Fruit fly (Drosophila melanogaster) whole organism, prepupa: ENCODE measurements around the gene CG46244.

ENCODE experiments used
- CG10669 ChIP-seq: fragments of 200-800 bp; sonication (Bioruptor generic); optimal IDR thresholded peaks from 3 replicates; lab custom pipeline; 2018; ENCODE audit warnings: missing biosample characterization, mild to moderate bottlenecking, missing genetic modification characterization, moderate library complexity
- CG11762 ChIP-seq: fragments of 200-800 bp; sonication (Bioruptor generic); optimal IDR thresholded peaks from 3 replicates; lab custom pipeline; 2016; ENCODE audit warnings: missing biosample characterization, missing genetic modification characterization; ENCODE audit not compliant: insufficient read depth
- CG11902 ChIP-seq: fragments of 200-800 bp; sonication (Bioruptor generic); optimal IDR thresholded peaks from 3 replicates; lab custom pipeline; 2016; ENCODE audit warnings: missing biosample characterization, missing genetic modification characterization
- CG15336 ChIP-seq: fragments of 200-800 bp; sonication (Bioruptor generic); IDR thresholded peaks from 2 replicates; pipeline ENCODE4 v1.3.6; 2022; ENCODE audit warnings: missing biosample characterization, missing genetic modification characterization
- CG1621 ChIP-seq: fragments of 200-800 bp; sonication (Bioruptor generic); optimal IDR thresholded peaks from 3 replicates; lab custom pipeline; 2018; ENCODE audit warnings: missing biosample characterization, mild to moderate bottlenecking, missing genetic modification characterization
- CG16779 ChIP-seq: fragments of 200-800 bp; sonication (Bioruptor generic); optimal IDR thresholded peaks from 3 replicates; lab custom pipeline; 2017; ENCODE audit warnings: missing biosample characterization, mild to moderate bottlenecking, missing genetic modification characterization
- CG3032 ChIP-seq: fragments of 200-800 bp; optimal IDR thresholded peaks from 2 replicates; lab custom pipeline; 2019; ENCODE audit warnings: missing biosample characterization, mild to moderate bottlenecking, missing genetic modification characterization, moderate library complexity
- CG31627 ChIP-seq: fragments of 200-800 bp; sonication (Bioruptor generic); optimal IDR thresholded peaks from 3 replicates; lab custom pipeline; 2016; ENCODE audit warnings: missing biosample characterization, missing genetic modification characterization
- CG34406 ChIP-seq: fragments of 200-800 bp; sonication (Bioruptor generic); optimal IDR thresholded peaks from 3 replicates; lab custom pipeline; 2016; ENCODE audit warnings: missing biosample characterization, missing genetic modification characterization
- CG6163 ChIP-seq: fragments of 200-800 bp; sonication (Bioruptor generic); IDR thresholded peaks from 3 replicates; pipeline ENCODE4 v1.3.6; 2022; ENCODE audit warnings: missing biosample characterization, missing genetic modification characterization
- CG6276 ChIP-seq: fragments of 200-800 bp; sonication (Bioruptor generic); optimal IDR thresholded peaks from 2 replicates; lab custom pipeline; 2017; ENCODE audit warnings: missing biosample characterization, mild to moderate bottlenecking, missing genetic modification characterization
- CG7368 ChIP-seq: fragments of 200-800 bp; sonication (Bioruptor generic); optimal IDR thresholded peaks from 3 replicates; lab custom pipeline; 2016; ENCODE audit warnings: missing biosample characterization, missing genetic modification characterization
- CG8119 ChIP-seq: fragments of 200-800 bp; sonication (Bioruptor generic); IDR thresholded peaks from 3 replicates; pipeline ENCODE4 v1.3.6; 2022; ENCODE audit warnings: missing biosample characterization, missing genetic modification characterization
- CG8319 ChIP-seq: fragments of 200-800 bp; sonication (Bioruptor generic); optimal IDR thresholded peaks from 3 replicates; lab custom pipeline; 2016; ENCODE audit warnings: missing biosample characterization, missing genetic modification characterization
- CG8632 ChIP-seq: fragments of 200-800 bp; sonication (Bioruptor generic); optimal IDR thresholded peaks from 3 replicates; lab custom pipeline; 2016; ENCODE audit warnings: missing biosample characterization, missing genetic modification characterization
- Eip75B ChIP-seq: fragments of 200-800 bp; sonication (Bioruptor generic); optimal IDR thresholded peaks from 3 replicates; lab custom pipeline; 2016; ENCODE audit warnings: missing biosample characterization, missing genetic modification characterization
- Eip78C ChIP-seq: fragments of 200-800 bp; sonication (Bioruptor generic); peaks from one replicate; lab custom pipeline; 2016; ENCODE audit warnings: missing biosample characterization, missing genetic modification characterization
- Eip93F ChIP-seq: fragments of 200-800 bp; sonication (Bioruptor generic); optimal IDR thresholded peaks from 2 replicates; lab custom pipeline; 2016; ENCODE audit warnings: missing biosample characterization, mild to moderate bottlenecking, missing genetic modification characterization
- Ets21C ChIP-seq: fragments of 200-800 bp; sonication (Bioruptor generic); optimal IDR thresholded peaks from 3 replicates; lab custom pipeline; 2016; ENCODE audit warnings: missing biosample characterization, missing genetic modification characterization
- Ets96B ChIP-seq: fragments of 200-800 bp; optimal IDR thresholded peaks from 2 replicates; lab custom pipeline; 2019; ENCODE audit warnings: missing biosample characterization, mild to moderate bottlenecking, missing genetic modification characterization, moderate library complexity
- Gug ChIP-seq: fragments of 200-800 bp; sonication (Bioruptor generic); IDR thresholded peaks from 2 replicates; pipeline ENCODE4 v1.3.6; 2022; ENCODE audit warnings: missing biosample characterization, missing genetic modification characterization
- Hr38 ChIP-seq: sonication (Bioruptor generic); optimal IDR thresholded peaks from 2 replicates; lab custom pipeline; 2016; ENCODE audit warnings: missing biosample characterization, missing genetic modification characterization
- Hr39 ChIP-seq: fragments of 200-800 bp; sonication (Bioruptor generic); optimal IDR thresholded peaks from 2 replicates; lab custom pipeline; 2016; ENCODE audit warnings: missing biosample characterization, missing genetic modification characterization
- Hr4 ChIP-seq: fragments of 200-800 bp; sonication (Bioruptor generic); optimal IDR thresholded peaks from 3 replicates; lab custom pipeline; 2016; ENCODE audit warnings: missing biosample characterization, missing genetic modification characterization
- Met ChIP-seq: fragments of 200-800 bp; sonication (Bioruptor generic); optimal IDR thresholded peaks from 3 replicates; lab custom pipeline; 2016; ENCODE audit warnings: missing biosample characterization, missing genetic modification characterization
- OdsH ChIP-seq: fragments of 200-800 bp; sonication (Bioruptor generic); optimal IDR thresholded peaks from 3 replicates; lab custom pipeline; 2016; ENCODE audit warnings: missing biosample characterization, missing genetic modification characterization
- Smox ChIP-seq: fragments of 200-800 bp; sonication (Bioruptor generic); optimal IDR thresholded peaks from 3 replicates; lab custom pipeline; 2016; ENCODE audit warnings: missing biosample characterization, missing genetic modification characterization
- Sox14 ChIP-seq: fragments of 200-800 bp; sonication (Bioruptor generic); optimal IDR thresholded peaks from 3 replicates; lab custom pipeline; 2016; ENCODE audit warnings: missing biosample characterization, missing genetic modification characterization
- Sox15 ChIP-seq: fragments of 200-800 bp; sonication (Bioruptor generic); optimal IDR thresholded peaks from 3 replicates; lab custom pipeline; 2016; ENCODE audit warnings: missing biosample characterization, missing genetic modification characterization
- achi ChIP-seq: fragments of 200-800 bp; sonication (Bioruptor generic); optimal IDR thresholded peaks from 3 replicates; lab custom pipeline; 2016; ENCODE audit warnings: missing biosample characterization, missing genetic modification characterization
- acj6 ChIP-seq: fragments of 200-800 bp; sonication (Bioruptor generic); optimal IDR thresholded peaks from 3 replicates; lab custom pipeline; 2016; ENCODE audit warnings: missing biosample characterization, missing genetic modification characterization
- cyc ChIP-seq: fragments of 200-800 bp; sonication (Bioruptor generic); optimal IDR thresholded peaks from 3 replicates; lab custom pipeline; 2016; ENCODE audit warnings: missing biosample characterization, missing genetic modification characterization
- dac ChIP-seq: fragments of 200-800 bp; sonication (Bioruptor generic); optimal IDR thresholded peaks from 2 replicates; lab custom pipeline; 2017; ENCODE audit warnings: missing biosample characterization, mild to moderate bottlenecking, missing genetic modification characterization
- dsx ChIP-seq: fragments of 200-800 bp; optimal IDR thresholded peaks from 3 replicates; lab custom pipeline; 2019; ENCODE audit warnings: missing biosample characterization, mild to moderate bottlenecking, missing genetic modification characterization, moderate library complexity; ENCODE audit not compliant: poor library complexity, severe bottlenecking
- eg ChIP-seq: fragments of 200-800 bp; sonication (Bioruptor generic); IDR thresholded peaks from 3 replicates; pipeline ENCODE4 v1.3.6; 2022; ENCODE audit warnings: missing biosample characterization, missing genetic modification characterization
- esn ChIP-seq: fragments of 200-800 bp; sonication (Bioruptor generic); optimal IDR thresholded peaks from 2 replicates; lab custom pipeline; 2016; ENCODE audit warnings: missing biosample characterization, mild to moderate bottlenecking, missing genetic modification characterization, moderate library complexity
- fd59A ChIP-seq: fragments of 200-800 bp; sonication (Bioruptor generic); optimal IDR thresholded peaks from 2 replicates; lab custom pipeline; 2017; ENCODE audit warnings: missing biosample characterization, mild to moderate bottlenecking, missing genetic modification characterization, missing genetic modification reagents
- fd85E ChIP-seq: fragments of 200-800 bp; sonication (Bioruptor generic); optimal IDR thresholded peaks from 3 replicates; lab custom pipeline; 2016; ENCODE audit warnings: missing biosample characterization, missing genetic modification characterization
- net ChIP-seq: fragments of 200-800 bp; sonication (Bioruptor generic); optimal IDR thresholded peaks from 3 replicates; lab custom pipeline; 2016; ENCODE audit warnings: missing biosample characterization, missing genetic modification characterization
- pdm3 ChIP-seq: fragments of 200-800 bp; sonication (Bioruptor generic); optimal IDR thresholded peaks from 3 replicates; lab custom pipeline; 2016; ENCODE audit warnings: missing biosample characterization, missing genetic modification characterization
- spab ChIP-seq: fragments of 200-800 bp; sonication (Bioruptor generic); optimal IDR thresholded peaks from 2 replicates; lab custom pipeline; 2017; ENCODE audit warnings: missing biosample characterization, mild to moderate bottlenecking, missing genetic modification characterization, missing genetic modification reagents
- ss ChIP-seq, 2 experiments: fragments of 200-800 bp; sonication (Bioruptor generic); optimal IDR thresholded peaks; 2 replicates in 1 of 2; 3 replicates in 1 of 2; lab custom pipeline; 2017 to 2018; ENCODE audit warnings: mild to moderate bottlenecking in 2 of 2, missing biosample characterization in 2 of 2, missing genetic modification characterization in 2 of 2, moderate library complexity in 1 of 2
- svp ChIP-seq: fragments of 200-800 bp; sonication (Bioruptor generic); peaks from one replicate; lab custom pipeline; 2016; ENCODE audit warnings: missing biosample characterization, missing genetic modification characterization
- topi ChIP-seq: fragments of 200-800 bp; sonication (Bioruptor generic); optimal IDR thresholded peaks from 3 replicates; lab custom pipeline; 2016; ENCODE audit warnings: missing biosample characterization, missing genetic modification characterization
- vri ChIP-seq: fragments of 200-800 bp; sonication (Bioruptor generic); optimal IDR thresholded peaks from 3 replicates; lab custom pipeline; 2016; ENCODE audit warnings: missing biosample characterization, mild to moderate bottlenecking, missing genetic modification characterization

Gene CG46244

dm6 chr2L:19678347-19678746 lies 72.0 kb downstream of the CG46244 start:
- TF ChIP-seq Gug (GFP tag; lab: Robert Waterston, UW) (no peak), Sox14 (GFP tag; lab: Kevin White, UChicago) (no peak), spab (GFP tag; lab: Kevin White, UChicago) (no peak), fd59A (GFP tag; lab: Kevin White, UChicago) (no peak), Hr38 (GFP tag; lab: Kevin White, UChicago) (no peak), net (GFP tag; lab: Kevin White, UChicago) (no peak), Eip78C (GFP tag; lab: Kevin White, UChicago) (no peak), CG15336 (GFP tag; lab: Robert Waterston, UW) (no peak), CG34406 (no peak), topi (GFP tag; lab: Kevin White, UChicago) (no peak)

DNA sequence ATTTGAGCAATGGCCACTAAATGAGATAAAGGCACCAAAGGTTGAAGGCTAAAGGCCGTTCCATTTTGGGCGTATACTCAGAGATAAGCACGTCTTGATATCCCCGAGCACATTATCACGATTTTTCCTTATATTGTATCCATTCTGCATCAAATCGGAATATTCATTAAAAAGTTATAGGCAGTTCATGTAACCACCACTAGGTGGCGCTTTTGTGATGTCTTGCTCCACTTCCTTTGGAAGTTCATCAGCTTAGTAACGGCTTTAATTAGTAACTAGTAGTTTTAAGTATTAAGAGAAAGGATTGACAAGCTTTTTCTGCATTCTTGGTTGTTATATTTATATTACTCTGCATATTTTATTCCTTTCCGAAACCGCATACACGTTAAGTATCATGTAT lies 76.2 kb downstream of the CG46244 start:
- TF ChIP-seq Ets21C (GFP tag; lab: Kevin White, UChicago), result no peak

DNA sequence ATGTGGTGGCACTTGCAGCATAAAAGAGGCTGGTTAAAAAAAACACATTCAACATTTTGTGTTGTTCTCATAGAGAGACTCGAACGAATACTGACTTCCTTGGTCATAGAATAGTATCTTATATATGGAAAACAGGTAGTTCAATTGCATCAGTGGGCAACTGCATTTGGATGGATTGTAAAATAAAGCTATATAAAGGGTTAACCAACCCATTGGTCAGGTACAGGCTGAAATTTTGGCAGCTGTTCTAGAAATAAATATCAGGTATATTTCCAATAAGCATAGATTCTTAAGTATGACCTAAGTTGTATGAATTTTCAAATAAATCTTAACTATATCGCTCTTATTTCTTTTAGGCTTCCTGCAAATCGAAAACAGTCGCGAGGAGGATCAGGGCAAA lies 94.5 kb downstream of the CG46244 start, which contains the start of gene scw:
TSS of gene scw (minus strand) at position 101 of the 400 bp plus-strand sequence.
- TF ChIP-seq CG10669 (GFP tag; lab: Kevin White, UChicago) (no peak), svp (GFP tag; lab: Kevin White, UChicago) (peak; percentile 42)
- TF ChIP-seq, all 60 proteins: peak for 1

DNA sequence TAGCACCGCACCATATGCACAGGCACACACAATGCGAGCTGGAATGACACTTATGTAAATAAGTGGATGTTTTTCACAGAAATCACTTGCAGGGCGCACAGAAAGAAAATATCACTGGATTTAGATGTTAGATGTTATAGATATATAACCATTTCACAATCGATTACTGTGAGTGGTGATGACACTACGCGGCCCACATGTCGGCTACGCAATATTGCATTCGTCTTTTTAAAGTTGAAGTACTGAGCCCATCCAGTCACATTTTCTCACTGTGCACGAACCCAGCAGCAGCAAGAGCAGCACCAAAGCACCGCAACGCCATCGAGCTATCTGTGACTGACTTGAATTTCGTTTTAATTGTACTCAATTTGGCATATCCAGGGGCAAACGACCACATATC lies 116.1 kb downstream of the CG46244 start:
- TF ChIP-seq Eip78C (GFP tag; lab: Kevin White, UChicago), result peak; percentile 62
- TF ChIP-seq CG7368 (GFP tag; lab: Kevin White, UChicago), result no peak
- no peak for TF ChIP-seq dac
- no peak for TF ChIP-seq vri
- TF ChIP-seq dsx (GFP tag; lab: Kevin White, UChicago), result no peak
- peak; percentile 25 for TF ChIP-seq Eip75B (GFP tag; lab: Kevin White, UChicago)
- no peak for TF ChIP-seq CG11762 (GFP tag; lab: Kevin White, UChicago)
- no peak for TF ChIP-seq Sox15 (GFP tag; lab: Kevin White, UChicago)
- peak; percentile 21 for TF ChIP-seq Hr4 (GFP tag; lab: Kevin White, UChicago)
- peak; percentile 35; the same call in 1 of the 2 replicates for TF ChIP-seq CG15336 (GFP tag; lab: Robert Waterston, UW)
- peak; percentile 44 for TF ChIP-seq pdm3
- no peak for TF ChIP-seq CG6276 (GFP tag; lab: Kevin White, UChicago)
- peak; percentile 5 for TF ChIP-seq CG10669 (GFP tag; lab: Kevin White, UChicago)
- TF ChIP-seq svp (GFP tag; lab: Kevin White, UChicago), result peak; percentile 68
- TF ChIP-seq Ets21C (GFP tag; lab: Kevin White, UChicago), result peak; percentile 22
- no peak for TF ChIP-seq CG3032
- TF ChIP-seq cyc, result no peak
- TF ChIP-seq topi (GFP tag; lab: Kevin White, UChicago), result peak; percentile 6
- no peak for TF ChIP-seq CG1621
- TF ChIP-seq Ets96B (tag; lab: Kevin White, UChicago), result no peak
- TF ChIP-seq fd85E (GFP tag; lab: Kevin White, UChicago), result no peak
- TF ChIP-seq ss (GFP tag; optimal IDR thresholded peaks at IDR 0.05; lab: Kevin White, UChicago), result no peak
- peak; percentile 45 for TF ChIP-seq achi
- TF ChIP-seq Smox (GFP tag; lab: Kevin White, UChicago), result peak; percentile 13
- peak; percentile 4 for TF ChIP-seq CG8632
- TF ChIP-seq CG6163, result peak; percentile 47; the same call in 2 of the 3 replicates
- TF ChIP-seq eg, result no peak; the same call in 2 of the 3 replicates
- peak; percentile 7 for TF ChIP-seq CG16779 (tag; lab: Kevin White, UChicago)
- peak; percentile 24 for TF ChIP-seq Met (GFP tag; lab: Kevin White, UChicago)
- peak; percentile 24 for TF ChIP-seq Hr39 (GFP tag; lab: Kevin White, UChicago)
- peak; percentile 16 for TF ChIP-seq net (GFP tag; lab: Kevin White, UChicago)
- no peak for TF ChIP-seq CG11902
- TF ChIP-seq esn (GFP tag; lab: Kevin White, UChicago), result no peak
- TF ChIP-seq CG8119 (GFP tag; lab: Robert Waterston, UW), result no peak
- TF ChIP-seq acj6, result peak; percentile 34
- peak; percentile 45 for TF ChIP-seq CG31627 (GFP tag; lab: Kevin White, UChicago)
- TF ChIP-seq CG8319 (GFP tag; lab: Kevin White, UChicago), result no peak
- TF ChIP-seq spab (GFP tag; lab: Kevin White, UChicago), result no peak
- no peak for TF ChIP-seq Hr38 (GFP tag; lab: Kevin White, UChicago)
- peak; percentile 48 for TF ChIP-seq OdsH (GFP tag; lab: Kevin White, UChicago)
- no peak for TF ChIP-seq Eip93F (GFP tag; lab: Kevin White, UChicago)
- peak; percentile 8 for TF ChIP-seq fd59A (GFP tag; lab: Kevin White, UChicago)
